Fruit fly (Drosophila melanogaster) whole organism, pupa: ENCODE measurements around the gene CG17917.

Source experiments
- CG10348 ChIP-seq: fragments of 200-800 bp; sonication (Bioruptor generic); IDR thresholded peaks from 2 replicates; pipeline ENCODE4 v1.3.6; 2022; ENCODE audit warnings: missing biosample characterization, missing genetic modification characterization
- CG12605 ChIP-seq: fragments of 200-800 bp; sonication (Bioruptor generic); IDR thresholded peaks from 2 replicates; pipeline ENCODE4 v1.3.6; 2022; ENCODE audit warnings: missing biosample characterization, missing genetic modification characterization
- CG13204 ChIP-seq: fragments of 200-800 bp; sonication (Bioruptor generic); optimal IDR thresholded peaks from 2 replicates; lab custom pipeline; 2018; ENCODE audit warnings: missing biosample characterization, mild to moderate bottlenecking, missing genetic modification characterization, moderate library complexity
- CG14655 ChIP-seq: fragments of 200-800 bp; sonication (Bioruptor generic); optimal IDR thresholded peaks from 3 replicates; lab custom pipeline; 2017; ENCODE audit warnings: mild to moderate bottlenecking, missing biosample characterization, missing genetic modification reagents, missing genetic modification characterization
- CG15710 ChIP-seq: fragments of 200-800 bp; sonication (Bioruptor generic); optimal IDR thresholded peaks from 2 replicates; lab custom pipeline; 2018; ENCODE audit warnings: missing biosample characterization, mild to moderate bottlenecking, missing genetic modification characterization, moderate library complexity
- CG17806 ChIP-seq: fragments of 200-800 bp; sonication (Bioruptor generic); optimal IDR thresholded peaks from 2 replicates; lab custom pipeline; 2018; ENCODE audit warnings: missing biosample characterization, mild to moderate bottlenecking, missing genetic modification characterization, moderate library complexity
- CG32121 ChIP-seq: fragments of 200-800 bp; sonication (Bioruptor generic); IDR thresholded peaks from 2 replicates; pipeline ENCODE4 v1.3.6; 2022; ENCODE audit warnings: missing biosample characterization, missing genetic modification characterization
- CG34367 ChIP-seq: fragments of 200-800 bp; sonication (Bioruptor generic); optimal IDR thresholded peaks from 2 replicates; lab custom pipeline; 2018; ENCODE audit warnings: missing biosample characterization, mild to moderate bottlenecking, missing genetic modification characterization
- CG4496 ChIP-seq: fragments of 200-800 bp; sonication (Bioruptor generic); IDR thresholded peaks from 3 replicates; pipeline ENCODE4 v1.3.6; 2022; ENCODE audit warnings: missing biosample characterization, missing genetic modification characterization
- CG8159 ChIP-seq: fragments of 200-800 bp; sonication (Bioruptor generic); optimal IDR thresholded peaks from 3 replicates; lab custom pipeline; 2018; ENCODE audit warnings: missing biosample characterization, mild to moderate bottlenecking, missing genetic modification characterization, moderate library complexity
- CG8301 ChIP-seq: fragments of 200-800 bp; sonication (Bioruptor generic); optimal IDR thresholded peaks from 2 replicates; lab custom pipeline; 2018; ENCODE audit warnings: missing biosample characterization, mild to moderate bottlenecking, missing genetic modification characterization
- CG9948 ChIP-seq: fragments of 200-800 bp; sonication (Bioruptor generic); optimal IDR thresholded peaks from 2 replicates; lab custom pipeline; 2018; ENCODE audit warnings: missing biosample characterization, mild to moderate bottlenecking, missing genetic modification characterization, moderate library complexity
- D1 ChIP-seq: fragments of 200-800 bp; sonication (Bioruptor generic); optimal IDR thresholded peaks from 2 replicates; lab custom pipeline; 2018; ENCODE audit warnings: missing biosample characterization, mild to moderate bottlenecking, missing genetic modification characterization, moderate library complexity
- EcR ChIP-seq: fragments of 200-800 bp; sonication (Bioruptor generic); optimal IDR thresholded peaks from 3 replicates; lab custom pipeline; 2019; ENCODE audit warnings: missing biosample characterization, missing genetic modification characterization, mild to moderate bottlenecking, moderate library complexity, missing genetic modification reagents
- Ets98B ChIP-seq: fragments of 200-800 bp; sonication (Bioruptor generic); IDR thresholded peaks from 2 replicates; pipeline ENCODE4 v1.3.6; 2022; ENCODE audit warnings: missing biosample characterization, missing genetic modification characterization
- Pif1A ChIP-seq: fragments of 200-800 bp; sonication (Bioruptor generic); optimal IDR thresholded peaks from 3 replicates; lab custom pipeline; 2016; ENCODE audit warnings: missing biosample characterization, missing genetic modification characterization
- Pif1B ChIP-seq: fragments of 200-800 bp; sonication (Bioruptor generic); optimal IDR thresholded peaks from 3 replicates; lab custom pipeline; 2016; ENCODE audit warnings: missing biosample characterization, missing genetic modification characterization
- Snoo ChIP-seq: fragments of 200-800 bp; sonication (Bioruptor generic); optimal IDR thresholded peaks from 3 replicates; lab custom pipeline; 2017; ENCODE audit warnings: missing biosample characterization, mild to moderate bottlenecking, missing genetic modification characterization, inconsistent platforms
- fd96Ca ChIP-seq: fragments of 200-800 bp; sonication (Bioruptor generic); IDR thresholded peaks from 3 replicates; pipeline ENCODE4 v1.3.6; 2022; ENCODE audit warnings: missing biosample characterization, missing genetic modification characterization
- gl ChIP-seq: fragments of 200-800 bp; sonication (Bioruptor generic); optimal IDR thresholded peaks from 2 replicates; lab custom pipeline; 2018; ENCODE audit warnings: missing biosample characterization, mild to moderate bottlenecking, missing genetic modification characterization
- rn ChIP-seq: fragments of 200-800 bp; sonication (Bioruptor generic); IDR thresholded peaks from 2 replicates; pipeline ENCODE4 v1.3.6; 2022; ENCODE audit warnings: missing biosample characterization, missing genetic modification characterization

Gene CG17917

dm6 chr3R:6354408-6354807 lies 12.6 kb downstream of the CG17917 start:
- no peak for TF ChIP-seq CG34367 (tag; lab: Kevin White, UChicago)
- TF ChIP-seq CG17806 (tag; lab: Kevin White, UChicago): no peak
- TF ChIP-seq Snoo: no peak
- TF ChIP-seq CG8159: no peak
- no peak for TF ChIP-seq rn (GFP tag; lab: Robert Waterston, UW)
- no peak for TF ChIP-seq D1 (tag; lab: Kevin White, UChicago)
- TF ChIP-seq Pif1A (GFP tag; lab: Kevin White, UChicago): no peak
- no peak for TF ChIP-seq CG10348
- no peak for TF ChIP-seq CG12605
- no peak for TF ChIP-seq gl
- TF ChIP-seq fd96Ca: no peak
- no peak for TF ChIP-seq CG15710 (tag; lab: Kevin White, UChicago)
- no peak for TF ChIP-seq EcR
- TF ChIP-seq Ets98B (GFP tag; lab: Robert Waterston, UW): no peak
- no peak for TF ChIP-seq CG4496
- TF ChIP-seq CG14655 (GFP tag; lab: Kevin White, UChicago): no peak
- TF ChIP-seq, all 21 proteins: peak for 0

- no peak for TF ChIP-seq CG10348
- no peak for TF ChIP-seq Pif1A (GFP tag; lab: Kevin White, UChicago)
- peak; percentile 28; the same call in 1 of the 2 replicates for TF ChIP-seq Ets98B (GFP tag; lab: Robert Waterston, UW)
- TF ChIP-seq fd96Ca: peak; percentile 73
- no peak for TF ChIP-seq Pif1B (GFP tag; lab: Kevin White, UChicago)
- no peak for TF ChIP-seq CG32121 (GFP tag; lab: Robert Waterston, UW)
- TF ChIP-seq rn (GFP tag; lab: Robert Waterston, UW): no peak
These were observed 26.3 kb downstream of the CG17917 start, which contains the start of gene CG42724 for dm6 chr3R:6368100-6368499. Gene CG42724 (minus strand): TSS chr3R:6368288.

dm6 chr3R:6368550-6369238 lies 26.9 kb downstream of the CG17917 start, which contains the start of gene CG10286:
Gene CG10286 (plus strand): TSS chr3R:6368965.
- no peak for TF ChIP-seq EcR
- TF ChIP-seq CG8159: no peak
- TF ChIP-seq CG32121 (GFP tag; lab: Robert Waterston, UW): no peak
- TF ChIP-seq CG15710 (tag; lab: Kevin White, UChicago): peak; percentile 16
- peak; percentile 31 for TF ChIP-seq CG17806 (tag; lab: Kevin White, UChicago)
- no peak for TF ChIP-seq CG10348
- TF ChIP-seq CG9948 (tag; lab: Kevin White, UChicago): peak; percentile 18
- no peak for TF ChIP-seq CG13204

- no peak for TF ChIP-seq CG34367 (tag; lab: Kevin White, UChicago)
- 0 out of 2 replicates have a peak, but pooled peaks have one; percentile 12 for TF ChIP-seq CG32121 (GFP tag; lab: Robert Waterston, UW)
- TF ChIP-seq Ets98B (GFP tag; lab: Robert Waterston, UW): peak; percentile 17; the same call in 1 of the 2 replicates
- TF ChIP-seq CG4496: peak; percentile 46; the same call in 1 of the 3 replicates
- TF ChIP-seq fd96Ca: no peak
- peak; percentile 9 for TF ChIP-seq Snoo
- TF ChIP-seq CG8159: peak; percentile 44
- no peak for TF ChIP-seq Pif1B (GFP tag; lab: Kevin White, UChicago)
- peak; percentile 42 for TF ChIP-seq CG8301 (tag; lab: Kevin White, UChicago)
- TF ChIP-seq CG12605: peak; percentile 34
- peak; percentile 61 for TF ChIP-seq EcR
- no peak for TF ChIP-seq CG10348
- no peak for TF ChIP-seq Pif1A (GFP tag; lab: Kevin White, UChicago)
- no peak for TF ChIP-seq D1 (tag; lab: Kevin White, UChicago)
- peak; percentile 3 for TF ChIP-seq CG9948 (tag; lab: Kevin White, UChicago)
- TF ChIP-seq gl: peak; percentile 0
- peak; percentile 11 for TF ChIP-seq CG17806 (tag; lab: Kevin White, UChicago)
- peak; percentile 7 for TF ChIP-seq CG15710 (tag; lab: Kevin White, UChicago)
These were observed 31.9 kb downstream of the CG17917 start for dm6 chr3R:6373512-6374306.

- TF ChIP-seq D1 (tag; lab: Kevin White, UChicago) (no peak), CG32121 (GFP tag; lab: Robert Waterston, UW) (no peak), gl (no peak), CG13204 (no peak), CG4496 (no peak), CG17806 (tag; lab: Kevin White, UChicago) (no peak), CG14655 (GFP tag; lab: Kevin White, UChicago) (no peak), CG8301 (tag; lab: Kevin White, UChicago) (no peak), Pif1A (GFP tag; lab: Kevin White, UChicago) (no peak), CG34367 (tag; lab: Kevin White, UChicago) (no peak), Ets98B (GFP tag; lab: Robert Waterston, UW) (no peak), CG12605 (no peak), EcR (no peak)
- TF ChIP-seq, all 21 proteins: peak for 0
These were observed 32.5 kb downstream of the CG17917 start, which contains the start of gene CG42564 for dm6 chr3R:6374307-6374574. Gene CG42564 (plus strand): TSS chr3R:6374475.

- no peak for TF ChIP-seq CG17806 (tag; lab: Kevin White, UChicago)
- no peak for TF ChIP-seq CG14655 (GFP tag; lab: Kevin White, UChicago)
- no peak for TF ChIP-seq D1 (tag; lab: Kevin White, UChicago)
- no peak for TF ChIP-seq CG4496
- TF ChIP-seq CG10348: no peak
- no peak for TF ChIP-seq rn (GFP tag; lab: Robert Waterston, UW)
- TF ChIP-seq CG13204: no peak
- no peak for TF ChIP-seq Snoo
- TF ChIP-seq fd96Ca: no peak
- TF ChIP-seq, all 21 proteins: peak for 0
These were observed 34.2 kb downstream of the CG17917 start, which contains the start of gene CRAT for dm6 chr3R:6375944-6376343. Gene CRAT (minus strand): TSS chr3R:6376044.
